Worm (Caenorhabditis elegans) whole organism, L4 larva: ENCODE results near the gene smvt-1.
A peak's percentile ranks its signal among the peaks of the same experiment; 100 is the strongest.

Source experiments
- hlh-30 ChIP-seq: sonication (generic microtip); optimal IDR thresholded peaks from 2 replicates; lab custom pipeline; 2017; ENCODE audit warnings: antibody characterized with exemption, mild to moderate bottlenecking, missing genetic modification characterization, missing compliant biosample characterization; ENCODE audit not compliant: insufficient read depth
- jun-1 ChIP-seq: fragments of 150-350 bp; optimal IDR thresholded peaks from 2 replicates; lab custom pipeline; 2014; ENCODE audit warnings: missing biosample characterization, missing genetic modification reagents, missing genetic modification characterization
- mes-2 ChIP-seq: sonication (generic microtip); optimal IDR thresholded peaks from 2 replicates; lab custom pipeline; 2016; ENCODE audit warnings: missing genotype, mild to moderate bottlenecking, missing genetic modification characterization, missing compliant biosample characterization; ENCODE audit not compliant: poor library complexity, severe bottlenecking
- nhr-10 ChIP-seq: fragments of 150-350 bp; optimal IDR thresholded peaks from 2 replicates; lab custom pipeline; 2014; ENCODE audit warnings: missing biosample characterization, missing genetic modification characterization
- nhr-28 ChIP-seq: fragments of 150-350 bp; optimal IDR thresholded peaks from 2 replicates; lab custom pipeline; 2014; ENCODE audit warnings: missing biosample characterization, missing genetic modification characterization
- nhr-76 ChIP-seq: fragments of 150-350 bp; optimal IDR thresholded peaks from 2 replicates; lab custom pipeline; 2014; ENCODE audit warnings: missing biosample characterization, missing genetic modification characterization
- pha-4 ChIP-seq, 2 experiments: fragments of 150-350 bp in 1 of 2; fragments of 200-800 bp in 1 of 2; sonication (Bioruptor generic) in 1 of 2; IDR thresholded peaks in 1 of 2; optimal IDR thresholded peaks in 1 of 2; 2 replicates each; pipeline versions ENCODE4 v1.3.6 to Lab custom; 2014 to 2022; ENCODE audit warnings: missing genetic modification characterization in 2 of 2, missing genetic modification reagents in 2 of 2, missing biosample characterization in 1 of 2, missing compliant biosample characterization in 1 of 2
- set-16 ChIP-seq: fragments of 200-800 bp; sonication (Bioruptor generic); IDR thresholded peaks from 2 replicates; pipeline ENCODE4 v1.3.6; 2022; ENCODE audit warnings: missing genetic modification reagents, missing genetic modification characterization, missing compliant biosample characterization
- skn-1 ChIP-seq: fragments of 150-350 bp; optimal IDR thresholded peaks from 2 replicates; lab custom pipeline; 2014; ENCODE audit warnings: missing biosample characterization, missing genetic modification characterization
- unc-62 ChIP-seq, 3 experiments: fragments of 150-350 bp in 1 of 3; sonication (generic microtip); optimal IDR thresholded peaks in 2 of 3; peaks in 1 of 3; 1 replicate in 1 of 3; 2 replicates in 2 of 3; lab custom pipeline; 2014 to 2017; ENCODE audit warnings: missing biosample characterization in 3 of 3, missing genetic modification characterization in 3 of 3, missing genetic modification reagents in 3 of 3, missing genotype in 1 of 3
- zip-11 ChIP-seq: fragments of 200-800 bp; sonication (Bioruptor generic); IDR thresholded peaks from 2 replicates; pipeline ENCODE4 v1.3.6; 2022; ENCODE audit warnings: missing genetic modification characterization, missing compliant biosample characterization

ce11 chrX:2549322-2549721 is 538 bp upstream of the smvt-1 start:
- TF ChIP-seq hlh-30 (tag; lab: Kevin White, UChicago) (peak; percentile 75), pha-4 (GFP tag; IDR thresholded peaks at IDR 0.05; lab: Robert Waterston, UW) (peak; percentile 81), pha-4 (tag; optimal IDR thresholded peaks at IDR 0.05; lab: Kevin White, UChicago) (no peak), nhr-76 (tag; lab: Kevin White, UChicago) (no peak), nhr-28 (tag; lab: Kevin White, UChicago) (peak; percentile 64), mes-2 (peak; percentile 74), unc-62 (GFP tag; optimal IDR thresholded peaks at IDR 0.05 in 1 of 2; lab: Kevin White, UChicago) (peak in 1 of 2 experiments; percentile 85), unc-62 (tag; optimal IDR thresholded peaks at IDR 0.05; lab: Kevin White, UChicago) (no peak), set-16 (GFP tag; lab: Robert Waterston, UW) (peak; percentile 28; the same call in 1 of the 2 replicates), jun-1 (tag; lab: Kevin White, UChicago) (peak; percentile 58), zip-11 (GFP tag; lab: Robert Waterston, UW) (0 out of 2 replicates have a peak, but pooled peaks have one; percentile 64), skn-1 (tag; lab: Kevin White, UChicago) (no peak), nhr-10 (tag; lab: Kevin White, UChicago) (no peak)
